Worm (Caenorhabditis elegans) whole organism, L4 larva: ENCODE data around the gene nlp-1.

Experiments
- ceh-82 ChIP-seq: sonication (generic microtip); optimal IDR thresholded peaks from 2 replicates; lab custom pipeline; 2017; ENCODE audit warnings: missing biosample characterization, missing genetic modification characterization
- fos-1 ChIP-seq: fragments of 150-350 bp; optimal IDR thresholded peaks from 2 replicates; lab custom pipeline; 2014; ENCODE audit warnings: missing biosample characterization, missing genetic modification characterization
- gei-8 ChIP-seq: fragments of 200-800 bp; sonication (Bioruptor generic); optimal IDR thresholded peaks from 2 replicates; lab custom pipeline; 2018; ENCODE audit warnings: mild to moderate bottlenecking, missing genetic modification characterization, missing compliant biosample characterization
- mep-1 ChIP-seq: fragments of 150-350 bp; sonication (generic microtip); optimal IDR thresholded peaks from 3 replicates; lab custom pipeline; 2014; ENCODE audit warnings: missing biosample characterization, missing genetic modification characterization
- nhr-28 ChIP-seq: fragments of 150-350 bp; optimal IDR thresholded peaks from 2 replicates; lab custom pipeline; 2014; ENCODE audit warnings: missing biosample characterization, missing genetic modification characterization
- snpc-4 ChIP-seq: fragments of 150-350 bp; optimal IDR thresholded peaks from 2 replicates; lab custom pipeline; 2014; ENCODE audit warnings: missing biosample characterization, missing genetic modification characterization
- zip-2 ChIP-seq: fragments of 150-350 bp; optimal IDR thresholded peaks from 2 replicates; lab custom pipeline; 2014; ENCODE audit warnings: missing biosample characterization, missing genetic modification characterization
- ztf-11 ChIP-seq: fragments of 150-350 bp; optimal IDR thresholded peaks from 2 replicates; lab custom pipeline; 2014; ENCODE audit warnings: missing biosample characterization, missing genetic modification characterization

- TF ChIP-seq ceh-82 (tag; lab: Kevin White, UChicago) = no peak
- TF ChIP-seq mep-1 (tag; lab: Kevin White, UChicago) = peak; percentile 60
- no peak for TF ChIP-seq gei-8 (GFP tag; lab: Kevin White, UChicago)
- TF ChIP-seq fos-1 (tag; lab: Kevin White, UChicago) = no peak
- TF ChIP-seq snpc-4 (tag; lab: Kevin White, UChicago) = no peak
- no peak for TF ChIP-seq zip-2 (tag; lab: Kevin White, UChicago)
- TF ChIP-seq ztf-11 = no peak
- TF ChIP-seq nhr-28 = peak; percentile 84
Observed at ce11 chrX:3678507-3679175, 48.7 kb upstream of the nlp-1 start, which contains the start of gene tag-52.
